Worm (Caenorhabditis elegans) whole organism, early embryonic: Measurements from ENCODE around the gene nhr-100.

Source experiments
- B0310.2 ChIP-seq: sonication (generic microtip); optimal IDR thresholded peaks from 2 replicates; lab custom pipeline; 2016; ENCODE audit warnings: mild to moderate bottlenecking, missing genetic modification characterization, missing compliant biosample characterization
- F13C5.2 ChIP-seq: sonication (generic microtip); optimal IDR thresholded peaks from 2 replicates; lab custom pipeline; 2017; ENCODE audit warnings: mild to moderate bottlenecking, missing genetic modification characterization, inconsistent platforms, missing compliant biosample characterization
- aly-1 ChIP-seq: sonication (generic microtip); optimal IDR thresholded peaks from 2 replicates; lab custom pipeline; 2016; ENCODE audit warnings: missing genetic modification characterization, missing compliant biosample characterization
- ama-1 ChIP-seq: fragments of 150-350 bp; optimal IDR thresholded peaks from 2 replicates; lab custom pipeline; 2014
- ceh-13 ChIP-seq: fragments of 200-800 bp; sonication (Bioruptor generic); optimal IDR thresholded peaks from 2 replicates; lab custom pipeline; 2018; ENCODE audit warnings: mild to moderate bottlenecking, missing genetic modification characterization, missing compliant biosample characterization
- ceh-36 ChIP-seq: sonication (generic microtip); optimal IDR thresholded peaks from 2 replicates; lab custom pipeline; 2016; ENCODE audit warnings: missing genetic modification characterization, inconsistent platforms, missing compliant biosample characterization
- ets-7 ChIP-seq: sonication (generic microtip); optimal IDR thresholded peaks from 2 replicates; lab custom pipeline; 2016; ENCODE audit warnings: missing genotype, missing genetic modification characterization, missing compliant biosample characterization
- flt-1 ChIP-seq: fragments of 200-800 bp; sonication (Bioruptor generic); IDR thresholded peaks from 2 replicates; pipeline ENCODE4 v1.3.6; 2022; ENCODE audit warnings: missing genetic modification characterization, missing compliant biosample characterization
- hmbx-1 ChIP-seq: sonication (generic microtip); optimal IDR thresholded peaks from 2 replicates; lab custom pipeline; 2016; ENCODE audit warnings: mild to moderate bottlenecking, missing genetic modification characterization, missing compliant biosample characterization
- hmg-4 ChIP-seq: fragments of 200-800 bp; sonication (Bioruptor generic); optimal IDR thresholded peaks from 2 replicates; lab custom pipeline; 2018; ENCODE audit warnings: mild to moderate bottlenecking, missing genetic modification characterization, missing compliant biosample characterization
- hnd-1 ChIP-seq: sonication (generic microtip); optimal IDR thresholded peaks from 2 replicates; lab custom pipeline; 2016; ENCODE audit warnings: missing genetic modification characterization, missing compliant biosample characterization
- pes-1 ChIP-seq: fragments of 200-800 bp; sonication (Bioruptor generic); IDR thresholded peaks from 2 replicates; pipeline ENCODE4 v1.3.6; 2022; ENCODE audit warnings: missing genetic modification reagents, missing genetic modification characterization, missing compliant biosample characterization
- scrt-1 ChIP-seq: fragments of 200-800 bp; sonication (Bioruptor generic); IDR thresholded peaks from 2 replicates; pipeline ENCODE4 v1.3.6; 2022; ENCODE audit warnings: missing genetic modification characterization, missing compliant biosample characterization
- sea-1 ChIP-seq: fragments of 200-800 bp; sonication (Bioruptor generic); conservative IDR thresholded peaks from 2 replicates; pipeline ENCODE4 v1.3.6; 2022; ENCODE audit warnings: missing genetic modification characterization, missing compliant biosample characterization
- tbx-11 ChIP-seq: fragments of 200-800 bp; sonication (Bioruptor generic); IDR thresholded peaks from 2 replicates; pipeline ENCODE4 v1.3.6; 2022; ENCODE audit warnings: missing genetic modification characterization, missing compliant biosample characterization
- tbx-37 ChIP-seq: fragments of 200-800 bp; sonication (Bioruptor generic); conservative IDR thresholded peaks from 2 replicates; pipeline ENCODE4 v1.3.6; 2022; ENCODE audit warnings: missing genetic modification reagents, missing genetic modification characterization, missing compliant biosample characterization
- tra-4 ChIP-seq: sonication (generic microtip); optimal IDR thresholded peaks from 2 replicates; lab custom pipeline; 2017; ENCODE audit warnings: missing genetic modification characterization, missing compliant biosample characterization

nhr-100 gene

DNA sequence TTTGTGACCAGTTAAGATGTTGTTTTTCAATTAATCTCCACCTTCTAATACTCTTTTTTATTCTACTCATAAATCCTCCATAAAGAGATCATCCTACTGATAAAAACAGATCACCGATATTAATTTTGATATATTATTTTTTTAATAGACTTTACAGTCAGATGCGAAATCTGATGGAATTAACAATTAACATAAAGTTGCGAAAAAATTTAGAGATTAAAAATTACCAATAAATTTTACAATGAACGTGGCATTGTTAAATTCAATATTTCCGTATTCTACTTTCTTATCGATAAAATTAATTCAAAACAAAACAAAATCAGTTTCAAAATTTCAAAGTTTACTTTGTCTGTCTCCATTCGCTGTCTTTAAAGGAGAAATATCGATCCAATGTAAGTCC is 15.7 kb upstream of the nhr-100 start, which contains the start of gene K01H12.4:
Gene K01H12.4, plus strand, starts transcription at position 301 of the 400 bp plus-strand sequence.
- TF ChIP-seq sea-1 (no peak), hnd-1 (tag; lab: Kevin White, UChicago) (no peak), aly-1 (tag; lab: Kevin White, UChicago) (no peak), ets-7 (no peak), pes-1 (no peak), scrt-1 (GFP tag; lab: Robert Waterston, UW) (no peak), hmbx-1 (tag; lab: Kevin White, UChicago) (no peak), tbx-37 (GFP tag; lab: Robert Waterston, UW) (no peak)

- no peak for TF ChIP-seq scrt-1 (GFP tag; lab: Robert Waterston, UW)
Observed at ce11 chrIV:9714264-9714663, 14.2 kb upstream of the nhr-100 start.

ce11 chrIV:9716490-9716889 is 12.0 kb upstream of the nhr-100 start:
- no peak for TF ChIP-seq ets-7
- TF ChIP-seq hnd-1 (tag; lab: Kevin White, UChicago) = no peak
- TF ChIP-seq scrt-1 (GFP tag; lab: Robert Waterston, UW) = no peak
- no peak for TF ChIP-seq tbx-11
- TF ChIP-seq aly-1 (tag; lab: Kevin White, UChicago) = no peak
- no peak for TF ChIP-seq B0310.2 (tag; lab: Kevin White, UChicago)
- no peak for TF ChIP-seq ceh-36 (tag; lab: Kevin White, UChicago)
- no peak for TF ChIP-seq flt-1 (GFP tag; lab: Robert Waterston, UW)
- no peak for TF ChIP-seq ama-1 (lab: Kevin White, UChicago)
- no peak for TF ChIP-seq pes-1
- no peak for TF ChIP-seq ceh-13 (GFP tag; lab: Kevin White, UChicago)
- TF ChIP-seq hmbx-1 (tag; lab: Kevin White, UChicago) = no peak
- TF ChIP-seq hmg-4 (GFP tag; lab: Kevin White, UChicago) = no peak

DNA sequence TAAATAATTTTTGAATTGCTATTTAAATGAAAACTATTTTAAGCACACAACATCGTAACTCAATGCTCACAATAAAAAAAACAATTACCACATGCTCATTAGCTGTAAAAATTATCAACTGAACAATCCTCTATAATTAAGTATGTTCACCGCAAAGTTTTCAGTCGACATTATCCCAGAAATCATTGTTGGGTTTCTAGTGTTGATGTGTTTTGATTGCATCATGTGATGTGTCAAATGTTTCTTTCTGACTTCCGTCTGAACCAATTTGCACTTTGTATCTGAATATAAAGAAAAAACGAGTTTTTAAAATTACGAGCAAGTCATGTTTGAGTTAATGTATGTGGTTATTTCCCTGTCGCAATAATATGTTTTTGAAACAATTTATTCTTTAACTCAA is 10.6 kb upstream of the nhr-100 start:
- TF ChIP-seq F13C5.2 (tag; lab: Kevin White, UChicago) = no peak
- no peak for TF ChIP-seq pes-1
- TF ChIP-seq ets-7 = no peak
- TF ChIP-seq tbx-11 = no peak
- no peak for TF ChIP-seq scrt-1 (GFP tag; lab: Robert Waterston, UW)
- no peak for TF ChIP-seq tbx-37 (GFP tag; lab: Robert Waterston, UW)
- no peak for TF ChIP-seq sea-1

DNA sequence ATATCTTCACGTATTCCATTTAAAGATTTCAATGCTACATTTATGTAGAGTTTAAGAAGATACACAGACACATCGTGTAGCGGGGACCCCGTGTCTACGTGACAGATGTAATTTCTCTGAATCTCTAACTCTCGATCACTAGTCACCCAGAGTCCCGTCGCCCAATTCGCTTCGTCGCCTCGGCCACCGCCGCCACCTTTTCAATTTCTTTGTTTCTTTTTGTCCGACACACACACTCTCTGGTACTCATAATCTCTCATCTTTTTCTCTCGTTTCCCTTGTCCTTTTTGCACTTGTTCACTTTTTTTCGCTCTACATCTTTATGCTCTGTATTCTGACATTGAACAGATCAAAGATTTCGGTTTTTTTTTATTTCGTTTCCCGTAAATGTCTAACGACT is 10.1 kb upstream of the nhr-100 start:
- TF ChIP-seq scrt-1 (GFP tag; lab: Robert Waterston, UW) = no peak
- no peak for TF ChIP-seq flt-1 (GFP tag; lab: Robert Waterston, UW)
- no peak for TF ChIP-seq sea-1
- TF ChIP-seq tra-4 (tag; lab: Kevin White, UChicago) = no peak
- TF ChIP-seq hmg-4 (GFP tag; lab: Kevin White, UChicago) = no peak
- no peak for TF ChIP-seq ama-1 (lab: Kevin White, UChicago)
- no peak for TF ChIP-seq F13C5.2 (tag; lab: Kevin White, UChicago)
- TF ChIP-seq ets-7 = no peak
- TF ChIP-seq pes-1 = no peak
- no peak for TF ChIP-seq tbx-37 (GFP tag; lab: Robert Waterston, UW)
- TF ChIP-seq ceh-13 (GFP tag; lab: Kevin White, UChicago) = no peak
- no peak for TF ChIP-seq ceh-36 (tag; lab: Kevin White, UChicago)
- TF ChIP-seq tbx-11 = no peak
- no peak for TF ChIP-seq B0310.2 (tag; lab: Kevin White, UChicago)
- TF ChIP-seq aly-1 (tag; lab: Kevin White, UChicago) = no peak
- TF ChIP-seq hmbx-1 (tag; lab: Kevin White, UChicago) = no peak

- no peak for TF ChIP-seq hmbx-1 (tag; lab: Kevin White, UChicago)
- TF ChIP-seq ceh-13 (GFP tag; lab: Kevin White, UChicago) = no peak
- no peak for TF ChIP-seq pes-1
- no peak for TF ChIP-seq tbx-37 (GFP tag; lab: Robert Waterston, UW)
- no peak for TF ChIP-seq scrt-1 (GFP tag; lab: Robert Waterston, UW)
- TF ChIP-seq ama-1 (lab: Kevin White, UChicago) = no peak
- no peak for TF ChIP-seq ets-7
- TF ChIP-seq F13C5.2 (tag; lab: Kevin White, UChicago) = no peak
- TF ChIP-seq hnd-1 (tag; lab: Kevin White, UChicago) = no peak
- no peak for TF ChIP-seq hmg-4 (GFP tag; lab: Kevin White, UChicago)
- no peak for TF ChIP-seq aly-1 (tag; lab: Kevin White, UChicago)
- no peak for TF ChIP-seq tra-4 (tag; lab: Kevin White, UChicago)
- no peak for TF ChIP-seq tbx-11
- no peak for TF ChIP-seq ceh-36 (tag; lab: Kevin White, UChicago)
Observed at ce11 chrIV:9723185-9723584, 5.3 kb upstream of the nhr-100 start.

DNA sequence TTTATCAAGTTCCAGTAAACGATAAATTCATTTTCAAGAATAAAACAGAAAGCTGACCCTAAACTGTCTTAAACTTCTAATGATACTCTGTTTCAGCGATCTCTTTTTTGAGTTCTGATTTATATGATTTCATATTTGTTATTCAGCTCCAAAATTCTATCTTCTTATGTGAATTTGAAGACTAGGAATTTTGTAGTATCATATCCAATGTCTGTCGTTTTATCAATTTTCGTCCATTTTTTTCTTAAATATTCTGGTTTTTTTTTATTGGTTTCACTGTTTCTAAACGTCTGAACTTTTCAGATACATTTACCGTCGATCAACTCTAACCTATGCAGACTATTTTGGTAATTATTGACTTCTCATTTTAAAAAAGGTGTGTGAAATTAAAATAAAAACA is 3.5 kb upstream of the nhr-100 start, which contains the start of the genes nhr-138 and C28D4.18:
Gene nhr-138, plus strand, starts transcription at position 304 of the 400 bp plus-strand sequence.
Gene C28D4.18, plus strand, starts transcription at position 333 of the 400 bp plus-strand sequence.
- TF ChIP-seq hnd-1 (tag; lab: Kevin White, UChicago) (no peak), ets-7 (no peak), B0310.2 (tag; lab: Kevin White, UChicago) (no peak), ama-1 (lab: Kevin White, UChicago) (no peak), tra-4 (tag; lab: Kevin White, UChicago) (no peak), flt-1 (GFP tag; lab: Robert Waterston, UW) (no peak), ceh-36 (tag; lab: Kevin White, UChicago) (no peak), tbx-37 (GFP tag; lab: Robert Waterston, UW) (no peak), F13C5.2 (tag; lab: Kevin White, UChicago) (no peak), hmg-4 (GFP tag; lab: Kevin White, UChicago) (no peak), aly-1 (tag; lab: Kevin White, UChicago) (no peak)

DNA sequence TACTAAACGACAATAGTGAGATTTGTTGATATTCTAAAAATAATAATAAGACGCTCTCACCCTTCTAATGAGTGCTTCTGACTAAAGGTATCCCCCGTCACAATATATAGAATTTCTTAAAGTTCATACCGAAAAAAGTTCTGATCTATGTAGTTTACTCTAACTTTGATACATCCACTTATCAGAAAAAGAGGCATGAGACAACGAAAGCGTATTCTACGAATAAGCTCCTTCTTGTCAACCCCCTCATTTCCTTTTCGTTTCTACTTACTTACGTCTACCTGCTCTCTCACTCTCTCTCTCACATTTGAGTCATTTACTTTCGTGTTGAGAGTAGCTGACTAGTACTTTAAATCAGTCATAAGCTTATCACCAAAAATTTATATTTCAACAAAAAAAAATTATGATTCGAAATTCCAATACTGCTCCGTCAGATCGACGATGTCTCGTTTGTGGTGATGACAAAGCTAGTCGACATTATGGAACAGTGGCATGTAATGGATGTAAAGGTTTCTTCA is 2.9 kb upstream of the nhr-100 start:
- TF ChIP-seq ceh-36 (tag; lab: Kevin White, UChicago) (no peak), hmbx-1 (tag; lab: Kevin White, UChicago) (no peak), B0310.2 (tag; lab: Kevin White, UChicago) (no peak), pes-1 (no peak), F13C5.2 (tag; lab: Kevin White, UChicago) (no peak), tbx-37 (GFP tag; lab: Robert Waterston, UW) (no peak), hnd-1 (tag; lab: Kevin White, UChicago) (no peak), aly-1 (tag; lab: Kevin White, UChicago) (no peak), scrt-1 (GFP tag; lab: Robert Waterston, UW) (no peak), tra-4 (tag; lab: Kevin White, UChicago) (no peak), hmg-4 (GFP tag; lab: Kevin White, UChicago) (no peak), ama-1 (lab: Kevin White, UChicago) (no peak), sea-1 (no peak), ceh-13 (GFP tag; lab: Kevin White, UChicago) (no peak), flt-1 (GFP tag; lab: Robert Waterston, UW) (no peak)
